Fruit fly (Drosophila melanogaster): ENCODE data around the gene CG14073.

CG14073 gene

dm6 chr3L:18789203-18790018, 31.1 kb downstream of the CG14073 start (continued):
- peak; percentile 40 for TF ChIP-seq CG18599 (GFP tag; optimal IDR thresholded peaks at IDR 0.05)
- peak; percentile 11; the same call in 1 of the 3 replicates for TF ChIP-seq B-H1 (GFP tag; IDR thresholded peaks at IDR 0.05)
- no peak for TF ChIP-seq gcm (GFP tag; optimal IDR thresholded peaks at IDR 0.05)
- TF ChIP-seq CG2202 (tag; optimal IDR thresholded peaks at IDR 0.05): no peak
- TF ChIP-seq cad (GFP tag; optimal IDR thresholded peaks at IDR 0.05): no peak
- no peak for TF ChIP-seq h (optimal IDR thresholded peaks at IDR 0.05)
- peak; percentile 83 for TF ChIP-seq exex (tag; optimal IDR thresholded peaks at IDR 0.05)
- peak; percentile 51; the same call in 1 of the 3 replicates for TF ChIP-seq CG34422 (GFP tag; IDR thresholded peaks at IDR 0.05)
- TF ChIP-seq CG11093 (GFP tag; IDR thresholded peaks at IDR 0.05): 0 out of 3 replicates have a peak, but pooled peaks have one; percentile 38
- TF ChIP-seq CG31224 (GFP tag; IDR thresholded peaks at IDR 0.05): 0 out of 2 replicates have a peak, but pooled peaks have one; percentile 6
- peak; percentile 67 for TF ChIP-seq scrt (GFP tag; optimal IDR thresholded peaks at IDR 0.05)
- TF ChIP-seq cato (GFP tag; optimal IDR thresholded peaks at IDR 0.05; ENCODE audit: borderline replicate concordance): no peak
- TF ChIP-seq z (GFP tag; IDR thresholded peaks at IDR 0.05): peak; percentile 59; the same call in 1 of the 3 replicates
- peak; percentile 33 for TF ChIP-seq Hand (GFP tag; optimal IDR thresholded peaks at IDR 0.05)
- no peak for TF ChIP-seq CG7357 (GFP tag; IDR thresholded peaks at IDR 0.05)
- peak; percentile 47 for TF ChIP-seq eyg (GFP tag; optimal IDR thresholded peaks at IDR 0.05)
- no peak for TF ChIP-seq az2 (GFP tag; optimal IDR thresholded peaks at IDR 0.05)
- peak; percentile 34 for TF ChIP-seq CG1529 (GFP tag; optimal IDR thresholded peaks at IDR 0.05)
- peak; percentile 92 for TF ChIP-seq CG10543 (GFP tag; optimal IDR thresholded peaks at IDR 0.05)
- TF ChIP-seq CG1832 (GFP tag; optimal IDR thresholded peaks at IDR 0.05): peak; percentile 61
- TF ChIP-seq da (GFP tag; optimal IDR thresholded peaks at IDR 0.05): peak; percentile 5
- TF ChIP-seq CG42726 (GFP tag; IDR thresholded peaks at IDR 0.05; ENCODE audit: partially characterized antibody): no peak
- peak; percentile 1 for TF ChIP-seq Nf-YB (GFP tag; optimal IDR thresholded peaks at IDR 0.05)
- no peak for TF ChIP-seq Ssrp (tag; optimal IDR thresholded peaks at IDR 0.05)
- peak; percentile 44 for TF ChIP-seq kah (GFP tag; optimal IDR thresholded peaks at IDR 0.05)
- no peak for TF ChIP-seq ac (GFP tag; optimal IDR thresholded peaks at IDR 0.05)
- TF ChIP-seq CG12769 (tag; optimal IDR thresholded peaks at IDR 0.05): peak; percentile 95
- TF ChIP-seq MBD-R2 (GFP tag; IDR thresholded peaks at IDR 0.05): peak; percentile 40; the same call in 1 of the 2 replicates
- TF ChIP-seq CG17361 (GFP tag; IDR thresholded peaks at IDR 0.05): peak; percentile 21; the same call in 1 of the 3 replicates
- no peak for TF ChIP-seq CG8944 (GFP tag; optimal IDR thresholded peaks at IDR 0.05)
- no peak for TF ChIP-seq Doc3 (GFP tag; IDR thresholded peaks at IDR 0.05; ENCODE audit: partially characterized antibody)
- TF ChIP-seq schlank (tag; optimal IDR thresholded peaks at IDR 0.05): peak; percentile 57
- TF ChIP-seq Atf-2 (GFP tag; optimal IDR thresholded peaks at IDR 0.05): no peak
- TF ChIP-seq CG14014 (GFP tag; IDR thresholded peaks at IDR 0.05): no peak
- no peak for TF ChIP-seq CG8388 (GFP tag; optimal IDR thresholded peaks at IDR 0.05)
- TF ChIP-seq zf30C (GFP tag; optimal IDR thresholded peaks at IDR 0.05): no peak
- TF ChIP-seq wdn (GFP tag; IDR thresholded peaks at IDR 0.05): 0 out of 2 replicates have a peak, but pooled peaks have one; percentile 20
- peak; percentile 55 for TF ChIP-seq CG31441 (GFP tag; IDR thresholded peaks at IDR 0.05)
- no peak; the same call in 1 of the 2 replicates for TF ChIP-seq Rx (GFP tag; IDR thresholded peaks at IDR 0.05)
- TF ChIP-seq CG1024 (GFP tag; IDR thresholded peaks at IDR 0.05): no peak
- no peak for TF ChIP-seq CG10959 (GFP tag; IDR thresholded peaks at IDR 0.05)
- no peak for TF ChIP-seq Poxn (GFP tag; IDR thresholded peaks at IDR 0.05)
- TF ChIP-seq phol (tag; optimal IDR thresholded peaks at IDR 0.05): peak; percentile 46
- 0 out of 3 replicates have a peak, but pooled peaks have one; percentile 45 for TF ChIP-seq CG6175 (GFP tag; IDR thresholded peaks at IDR 0.05)
- TF ChIP-seq usp (GFP tag; optimal IDR thresholded peaks at IDR 0.05): no peak
- no peak for TF ChIP-seq CG17829 (tag; optimal IDR thresholded peaks at IDR 0.05)
- peak; percentile 50 for TF ChIP-seq bab2 (GFP tag; optimal IDR thresholded peaks at IDR 0.05)
- peak; percentile 88 for TF ChIP-seq CG10321 (GFP tag; IDR thresholded peaks at IDR 0.05)
- TF ChIP-seq Dp (GFP tag; optimal IDR thresholded peaks at IDR 0.05): no peak

Data from whole organism, embryonic.